Fruit fly (Drosophila melanogaster) whole organism, adult: ENCODE results near the gene frj.
A peak's percentile ranks its signal among the peaks of the same experiment; 100 is the strongest.

Source experiments
- CG11617 ChIP-seq: fragments of 200-800 bp; sonication (Bioruptor generic); optimal IDR thresholded peaks from 2 replicates; lab custom pipeline; 2017; ENCODE audit warnings: mild to moderate bottlenecking, missing biosample characterization, missing genetic modification reagents, missing genetic modification characterization
- CG12768 ChIP-seq: fragments of 200-800 bp; sonication (Bioruptor generic); optimal IDR thresholded peaks from 2 replicates; lab custom pipeline; 2017; ENCODE audit warnings: missing biosample characterization, missing genetic modification characterization, mild to moderate bottlenecking, moderate library complexity, missing genetic modification reagents
- CG14711 ChIP-seq: fragments of 200-800 bp; sonication (Bioruptor generic); optimal IDR thresholded peaks from 2 replicates; lab custom pipeline; 2018; ENCODE audit warnings: missing biosample characterization, mild to moderate bottlenecking, missing genetic modification characterization, moderate library complexity
- CG1620 ChIP-seq: fragments of 200-800 bp; sonication (Bioruptor generic); optimal IDR thresholded peaks from 2 replicates; lab custom pipeline; 2016; ENCODE audit warnings: missing biosample characterization, missing genetic modification characterization
- CG33017 ChIP-seq: fragments of 200-800 bp; sonication (Bioruptor generic); optimal IDR thresholded peaks from 2 replicates; lab custom pipeline; 2018; ENCODE audit warnings: missing biosample characterization, mild to moderate bottlenecking, missing genetic modification characterization, moderate library complexity
- CG5204 ChIP-seq: fragments of 200-800 bp; sonication (Bioruptor generic); optimal IDR thresholded peaks from 2 replicates; lab custom pipeline; 2016; ENCODE audit warnings: missing biosample characterization, missing genetic modification characterization
- CG7045 ChIP-seq: fragments of 200-800 bp; sonication (Bioruptor generic); optimal IDR thresholded peaks from 2 replicates; lab custom pipeline; 2017; ENCODE audit warnings: missing biosample characterization, mild to moderate bottlenecking, missing genetic modification characterization
- CG7101 ChIP-seq: fragments of 200-800 bp; sonication (Bioruptor generic); optimal IDR thresholded peaks from 2 replicates; lab custom pipeline; 2018; ENCODE audit warnings: missing biosample characterization, mild to moderate bottlenecking, missing genetic modification characterization, moderate library complexity
- Clk ChIP-seq: fragments of 200-800 bp; sonication (Bioruptor generic); optimal IDR thresholded peaks from 2 replicates; lab custom pipeline; 2017; ENCODE audit warnings: missing biosample characterization, missing genetic modification characterization
- Crg-1 ChIP-seq: fragments of 200-800 bp; sonication (Bioruptor generic); optimal IDR thresholded peaks from 2 replicates; lab custom pipeline; 2016; ENCODE audit warnings: missing biosample characterization, missing genetic modification characterization
- Hr96 ChIP-seq: fragments of 200-800 bp; sonication (Bioruptor generic); optimal IDR thresholded peaks from 2 replicates; lab custom pipeline; 2016; ENCODE audit warnings: missing biosample characterization, missing genetic modification characterization
- Mnt ChIP-seq: fragments of 200-800 bp; sonication (Bioruptor generic); optimal IDR thresholded peaks from 2 replicates; lab custom pipeline; 2016; ENCODE audit warnings: missing biosample characterization, mild to moderate bottlenecking, missing genetic modification characterization
- bab1 ChIP-seq: fragments of 200-800 bp; sonication (Bioruptor generic); optimal IDR thresholded peaks from 3 replicates; lab custom pipeline; 2019; ENCODE audit warnings: missing biosample characterization, mild to moderate bottlenecking, missing genetic modification characterization, moderate library complexity
- cic ChIP-seq: fragments of 200-800 bp; sonication (Bioruptor generic); optimal IDR thresholded peaks from 2 replicates; lab custom pipeline; 2017; ENCODE audit warnings: missing biosample characterization, mild to moderate bottlenecking, missing genetic modification characterization, moderate library complexity
- cnc ChIP-seq, 2 experiments: fragments of >200 bp; optimal IDR thresholded peaks; 2 replicates each; lab custom pipeline; 2017
- kay ChIP-seq: fragments of 200-800 bp; sonication (Bioruptor generic); peaks from one replicate; lab custom pipeline; 2016; ENCODE audit warnings: missing biosample characterization, missing genetic modification characterization, borderline replicate concordance
- ovo ChIP-seq: fragments of 200-800 bp; sonication (Bioruptor generic); optimal IDR thresholded peaks from 2 replicates; lab custom pipeline; 2016; ENCODE audit warnings: missing biosample characterization, missing genetic modification characterization
- pad ChIP-seq: fragments of 200-800 bp; sonication (Bioruptor generic); optimal IDR thresholded peaks from 3 replicates; lab custom pipeline; 2017; ENCODE audit warnings: missing biosample characterization, missing genetic modification characterization, mild to moderate bottlenecking, moderate library complexity, missing genetic modification reagents
- tj ChIP-seq: fragments of 200-800 bp; sonication (Bioruptor generic); optimal IDR thresholded peaks from 3 replicates; lab custom pipeline; 2017; ENCODE audit warnings: missing biosample characterization, mild to moderate bottlenecking, missing genetic modification characterization, moderate library complexity
- toe ChIP-seq: fragments of 200-800 bp; sonication (Bioruptor generic); optimal IDR thresholded peaks from 2 replicates; lab custom pipeline; 2016; ENCODE audit warnings: missing biosample characterization, missing genetic modification characterization

frj gene

DNA sequence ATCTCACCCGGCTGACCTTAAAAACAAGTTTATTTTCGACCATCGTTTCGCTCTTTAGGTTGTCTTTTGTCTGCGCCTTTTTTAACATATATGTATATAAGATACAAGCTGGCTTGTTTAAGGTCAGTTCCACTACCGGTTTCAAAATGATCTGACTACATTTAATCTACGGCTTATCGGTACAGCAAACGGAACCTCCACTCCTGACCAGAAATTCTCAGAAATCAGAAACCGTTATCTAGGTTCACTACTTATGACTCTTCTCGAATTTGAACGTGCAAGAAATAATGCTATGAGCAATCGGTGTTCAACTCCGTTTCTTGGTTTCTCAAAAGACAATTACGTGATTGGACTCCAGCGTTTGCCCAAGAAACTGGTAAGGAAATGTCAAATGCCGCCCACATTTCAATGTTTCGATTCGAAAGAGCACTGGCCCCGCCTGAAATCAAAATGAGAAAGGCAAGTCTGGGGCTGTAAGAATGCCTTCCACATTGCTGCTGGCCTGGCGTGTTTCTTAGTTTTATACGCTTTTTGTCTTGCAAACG is 14.3 kb downstream of the frj start:
- TF ChIP-seq cnc (optimal IDR thresholded peaks at IDR 0.05; lab: Kevin White, UChicago) (no peak), CG7045 (no peak), bab1 (no peak), cic (GFP tag; lab: Kevin White, UChicago) (no peak), ovo (no peak), Hr96 (no peak), tj (no peak), CG14711 (tag; lab: Kevin White, UChicago) (no peak), CG1620 (no peak), CG11617 (no peak)

DNA sequence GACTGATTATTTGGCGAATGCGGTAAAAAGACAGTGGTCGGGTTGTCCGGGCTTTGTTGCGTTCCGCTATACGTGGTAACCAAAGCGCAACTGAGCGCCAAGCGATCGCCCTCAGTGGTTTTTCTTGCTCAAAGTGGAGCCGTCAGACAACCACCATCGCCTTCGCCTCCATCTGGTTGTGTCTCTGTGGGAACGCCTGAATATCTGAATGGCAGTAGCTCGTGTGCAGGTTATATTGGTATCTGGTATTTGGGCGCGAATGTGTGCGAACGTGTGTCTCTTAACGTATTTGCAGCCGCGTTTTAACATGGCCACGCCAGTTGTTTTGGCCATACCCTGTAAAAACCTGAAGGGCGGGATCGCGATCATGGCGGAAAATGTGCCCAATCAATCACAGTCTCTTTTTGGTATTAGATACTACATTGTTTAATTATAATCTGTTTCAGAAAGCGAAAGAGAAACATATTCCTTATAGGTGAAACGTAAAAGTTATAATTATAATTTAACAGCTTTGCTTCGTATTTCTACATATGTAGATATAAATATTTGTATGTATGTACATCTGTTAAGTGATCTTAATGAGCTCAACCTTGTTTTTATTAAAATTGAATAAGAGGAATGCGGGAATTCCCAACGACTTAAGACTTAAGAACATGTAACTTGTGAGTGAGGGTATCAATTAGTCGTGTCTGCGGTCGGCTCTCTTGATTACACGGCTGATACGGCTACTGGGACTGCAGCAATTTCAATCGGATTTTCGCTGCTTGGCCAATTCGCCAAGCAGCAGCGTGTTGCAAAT is 16.3 kb downstream of the frj start:
- TF ChIP-seq kay, result no peak
- TF ChIP-seq pad (GFP tag; lab: Kevin White, UChicago), result no peak
- TF ChIP-seq toe (GFP tag; lab: Kevin White, UChicago), result peak; percentile 6
- no peak for TF ChIP-seq ovo
- TF ChIP-seq cic (GFP tag; lab: Kevin White, UChicago), result peak; percentile 82
- TF ChIP-seq tj, result no peak
- no peak for TF ChIP-seq Crg-1 (GFP tag; lab: Kevin White, UChicago)
- TF ChIP-seq Clk, result no peak
- TF ChIP-seq CG5204, result no peak
- no peak for TF ChIP-seq CG1620
- no peak for TF ChIP-seq cnc (optimal IDR thresholded peaks at IDR 0.05; lab: Kevin White, UChicago)
- TF ChIP-seq CG11617, result peak; percentile 26
- peak; percentile 38 for TF ChIP-seq CG7045
- TF ChIP-seq CG33017 (tag; lab: Kevin White, UChicago), result peak; percentile 30
- TF ChIP-seq CG12768 (GFP tag; lab: Kevin White, UChicago), result no peak
- TF ChIP-seq Mnt (GFP tag; lab: Kevin White, UChicago), result peak; percentile 62
- TF ChIP-seq Hr96, result no peak
- TF ChIP-seq CG7101 (tag; lab: Kevin White, UChicago), result no peak
- no peak for TF ChIP-seq CG14711 (tag; lab: Kevin White, UChicago)
- TF ChIP-seq bab1, result no peak

DNA sequence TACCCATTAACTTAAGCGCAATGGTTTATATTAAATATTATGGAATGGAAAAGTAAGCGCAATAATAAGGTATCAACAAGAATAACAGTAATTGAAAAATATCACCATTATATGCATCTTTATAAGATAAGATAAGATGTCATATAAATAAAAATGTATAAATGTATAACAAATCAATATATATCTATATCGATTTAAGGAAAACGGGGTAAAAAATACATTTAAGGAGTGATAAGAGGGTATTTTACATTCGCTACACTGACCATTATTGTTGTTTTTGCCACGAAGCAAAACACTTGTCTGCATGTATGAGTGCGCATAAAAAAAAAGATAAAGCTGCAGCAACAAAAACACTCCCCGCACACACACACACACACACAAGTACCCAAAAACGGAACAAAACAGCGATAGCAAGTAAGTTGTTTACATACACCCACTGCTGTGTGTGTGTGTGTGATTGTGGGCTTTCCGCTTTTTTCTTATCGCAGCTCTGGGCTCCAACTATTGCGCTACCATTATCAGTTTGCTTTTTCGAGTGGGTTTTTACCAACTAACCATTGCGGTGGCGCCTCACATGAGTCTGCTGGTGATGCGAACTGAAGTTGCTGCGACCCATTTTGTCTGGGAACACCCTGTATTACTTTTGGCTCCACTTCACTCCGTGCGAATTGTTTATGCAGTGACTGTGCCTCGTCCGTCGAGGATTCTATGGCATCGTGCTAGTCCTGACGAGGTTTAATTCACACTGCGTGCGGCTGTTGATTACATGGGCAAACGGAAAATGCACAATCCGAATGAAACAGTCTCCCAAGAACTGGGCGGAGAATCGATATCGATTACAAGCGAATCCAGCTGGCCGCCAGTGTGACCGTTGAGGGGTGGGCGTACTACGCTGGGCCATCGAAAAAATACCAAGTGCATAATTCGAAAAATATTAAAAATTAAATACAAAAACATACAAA is 17.5 kb downstream of the frj start, which contains the start of gene mmy:
mmy (minus strand) TSS at position 829 of the 962 bp plus-strand sequence.
- peak; percentile 59 for TF ChIP-seq CG11617
- TF ChIP-seq tj, result peak; percentile 42
- TF ChIP-seq ovo, result peak; percentile 33
- no peak for TF ChIP-seq Clk
- peak; percentile 14 for TF ChIP-seq Crg-1 (GFP tag; lab: Kevin White, UChicago)
- TF ChIP-seq bab1, result peak; percentile 25
- TF ChIP-seq CG7045, result no peak
- TF ChIP-seq CG7101 (tag; lab: Kevin White, UChicago), result no peak
- TF ChIP-seq CG33017 (tag; lab: Kevin White, UChicago), result no peak
- peak; percentile 2 for TF ChIP-seq pad (GFP tag; lab: Kevin White, UChicago)
- TF ChIP-seq kay, result no peak
- TF ChIP-seq cic (GFP tag; lab: Kevin White, UChicago), result peak; percentile 94
- TF ChIP-seq Mnt (GFP tag; lab: Kevin White, UChicago), result peak; percentile 69
- no peak for TF ChIP-seq CG5204
- peak; percentile 34 for TF ChIP-seq CG1620
- peak; percentile 73 for TF ChIP-seq CG12768 (GFP tag; lab: Kevin White, UChicago)
- TF ChIP-seq toe (GFP tag; lab: Kevin White, UChicago), result peak; percentile 17
- TF ChIP-seq Hr96, result peak; percentile 39
- no peak for TF ChIP-seq CG14711 (tag; lab: Kevin White, UChicago)
- no peak for TF ChIP-seq cnc (optimal IDR thresholded peaks at IDR 0.05; lab: Kevin White, UChicago)

DNA sequence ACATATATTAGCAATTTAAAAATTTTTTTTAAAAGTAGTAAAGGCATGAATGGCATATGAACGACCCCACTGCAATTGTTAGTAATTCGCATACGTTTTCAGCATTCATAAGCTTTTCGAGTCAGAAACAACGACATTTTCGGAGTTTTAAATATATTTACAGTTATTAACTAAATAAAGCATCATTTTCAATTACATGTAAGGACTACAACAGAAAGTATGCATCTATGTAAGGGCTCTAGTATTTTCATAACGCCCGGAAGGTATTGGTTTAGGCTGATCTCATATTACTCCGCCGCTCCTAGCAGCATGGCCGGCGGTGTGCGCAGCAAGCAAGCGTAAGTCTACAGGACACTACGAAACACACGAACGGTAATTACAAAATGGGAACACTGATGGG is 18.4 kb downstream of the frj start:
- TF ChIP-seq Hr96 (no peak), Clk (no peak), CG14711 (tag; lab: Kevin White, UChicago) (no peak), CG5204 (no peak), kay (no peak), tj (no peak), CG1620 (no peak), ovo (no peak), cic (GFP tag; lab: Kevin White, UChicago) (no peak), bab1 (no peak), CG11617 (no peak), toe (GFP tag; lab: Kevin White, UChicago) (no peak), Crg-1 (GFP tag; lab: Kevin White, UChicago) (no peak), Mnt (GFP tag; lab: Kevin White, UChicago) (no peak), CG7101 (tag; lab: Kevin White, UChicago) (no peak), pad (GFP tag; lab: Kevin White, UChicago) (no peak), CG12768 (GFP tag; lab: Kevin White, UChicago) (no peak), cnc (optimal IDR thresholded peaks at IDR 0.05; lab: Kevin White, UChicago) (no peak), CG33017 (tag; lab: Kevin White, UChicago) (no peak), CG7045 (no peak)

DNA sequence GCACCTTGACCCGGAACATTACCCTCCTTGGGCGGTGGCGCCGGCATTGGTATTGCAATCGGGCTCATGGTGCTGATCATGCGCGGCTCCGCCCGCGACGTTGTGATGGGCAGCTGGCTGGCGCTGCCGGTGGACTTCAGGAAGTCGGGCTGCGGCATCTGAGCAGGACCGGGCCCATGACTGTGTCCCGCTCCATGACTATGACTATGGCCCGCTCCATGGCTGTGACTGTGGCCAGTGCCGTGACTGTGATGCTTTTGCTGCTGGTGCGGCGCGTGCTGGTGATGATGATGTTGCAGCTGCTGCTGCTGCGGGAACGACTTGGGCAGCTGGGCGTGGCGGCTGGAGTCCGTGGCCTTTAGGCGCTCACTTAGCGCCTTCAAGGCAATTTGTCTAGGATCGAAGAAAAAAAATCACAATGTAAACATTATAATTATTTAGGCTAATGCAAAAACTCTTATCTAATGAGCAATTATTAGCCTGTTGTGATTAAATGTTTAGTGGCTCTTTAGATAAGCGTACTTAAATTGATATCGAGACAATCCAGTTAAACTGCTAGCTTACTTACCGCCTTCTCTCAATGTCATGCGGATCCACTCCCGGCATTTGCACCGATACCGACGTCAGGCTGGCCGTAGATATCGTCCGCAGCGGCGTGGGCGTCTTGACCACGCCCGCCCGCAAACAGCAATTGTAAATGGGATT is 19.2 kb downstream of the frj start:
- TF ChIP-seq CG7045 (no peak), CG33017 (tag; lab: Kevin White, UChicago) (peak; percentile 30), CG5204 (no peak), CG1620 (no peak), toe (GFP tag; lab: Kevin White, UChicago) (no peak), CG12768 (GFP tag; lab: Kevin White, UChicago) (peak; percentile 70), Clk (no peak), Crg-1 (GFP tag; lab: Kevin White, UChicago) (no peak), cic (GFP tag; lab: Kevin White, UChicago) (peak; percentile 41), kay (no peak)
